Fruit fly (Drosophila melanogaster) whole organism: ENCODE data around the gene CG3902.

ENCODE experiments used
- Dll ChIP-seq: fragments of >200 bp; optimal IDR thresholded peaks from 2 replicates; lab custom pipeline; 2017
- EcR ChIP-seq, 2 experiments: fragments of >200 bp; optimal IDR thresholded peaks; 2 replicates each; lab custom pipeline; 2017; ENCODE audit warnings: missing biosample characterization in 2 of 2, missing genetic modification characterization in 2 of 2, missing genetic modification reagents in 2 of 2
- pan ChIP-seq: fragments of >200 bp; optimal IDR thresholded peaks from 2 replicates; lab custom pipeline; 2017
- psq ChIP-seq: fragments of >200 bp; optimal IDR thresholded peaks from 2 replicates; lab custom pipeline; 2017
- usp ChIP-seq: fragments of >200 bp; optimal IDR thresholded peaks from 2 replicates; lab custom pipeline; 2017; ENCODE audit warnings: missing biosample characterization, missing genetic modification characterization, mixed read lengths

DNA sequence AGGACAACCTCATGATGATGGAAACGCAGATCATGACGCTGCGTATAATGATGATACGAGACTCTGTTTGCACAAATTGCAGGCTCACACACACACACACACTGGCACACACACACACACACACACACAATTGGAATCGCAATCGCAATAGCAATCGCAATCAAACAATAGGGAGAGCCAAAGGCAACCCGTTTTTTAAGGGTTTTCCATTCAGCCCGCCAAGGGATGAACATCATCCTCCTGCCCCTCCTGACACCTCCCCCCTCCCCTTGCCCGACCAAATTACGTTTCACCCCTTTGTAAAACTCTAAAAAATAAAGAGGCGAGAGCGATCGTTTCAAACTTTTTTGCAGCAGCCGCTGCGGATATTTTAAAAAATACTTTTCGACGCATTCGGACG lies 45.9 kb downstream of the CG3902 start:
- TF ChIP-seq usp (no peak), EcR (GFP tag; optimal IDR thresholded peaks at IDR 0.05; lab: Kevin White, UChicago) (no peak), pan (no peak), Dll (no peak), psq (lab: Kevin White, UChicago) (no peak)
